Fruit fly (Drosophila melanogaster) whole organism, adult: ENCODE measurements around the gene CG42866.

Source experiments
- CG11617 ChIP-seq: fragments of 200-800 bp; sonication (Bioruptor generic); optimal IDR thresholded peaks from 2 replicates; lab custom pipeline; 2017; ENCODE audit warnings: mild to moderate bottlenecking, missing biosample characterization, missing genetic modification reagents, missing genetic modification characterization
- CG12768 ChIP-seq: fragments of 200-800 bp; sonication (Bioruptor generic); optimal IDR thresholded peaks from 2 replicates; lab custom pipeline; 2017; ENCODE audit warnings: missing biosample characterization, missing genetic modification characterization, mild to moderate bottlenecking, moderate library complexity, missing genetic modification reagents
- CG14711 ChIP-seq: fragments of 200-800 bp; sonication (Bioruptor generic); optimal IDR thresholded peaks from 2 replicates; lab custom pipeline; 2018; ENCODE audit warnings: missing biosample characterization, mild to moderate bottlenecking, missing genetic modification characterization, moderate library complexity
- CG1620 ChIP-seq: fragments of 200-800 bp; sonication (Bioruptor generic); optimal IDR thresholded peaks from 2 replicates; lab custom pipeline; 2016; ENCODE audit warnings: missing biosample characterization, missing genetic modification characterization
- CG33017 ChIP-seq: fragments of 200-800 bp; sonication (Bioruptor generic); optimal IDR thresholded peaks from 2 replicates; lab custom pipeline; 2018; ENCODE audit warnings: missing biosample characterization, mild to moderate bottlenecking, missing genetic modification characterization, moderate library complexity
- CG5204 ChIP-seq: fragments of 200-800 bp; sonication (Bioruptor generic); optimal IDR thresholded peaks from 2 replicates; lab custom pipeline; 2016; ENCODE audit warnings: missing biosample characterization, missing genetic modification characterization
- CG7045 ChIP-seq: fragments of 200-800 bp; sonication (Bioruptor generic); optimal IDR thresholded peaks from 2 replicates; lab custom pipeline; 2017; ENCODE audit warnings: missing biosample characterization, mild to moderate bottlenecking, missing genetic modification characterization
- CG7101 ChIP-seq: fragments of 200-800 bp; sonication (Bioruptor generic); optimal IDR thresholded peaks from 2 replicates; lab custom pipeline; 2018; ENCODE audit warnings: missing biosample characterization, mild to moderate bottlenecking, missing genetic modification characterization, moderate library complexity
- Clk ChIP-seq: fragments of 200-800 bp; sonication (Bioruptor generic); optimal IDR thresholded peaks from 2 replicates; lab custom pipeline; 2017; ENCODE audit warnings: missing biosample characterization, missing genetic modification characterization
- Crg-1 ChIP-seq: fragments of 200-800 bp; sonication (Bioruptor generic); optimal IDR thresholded peaks from 2 replicates; lab custom pipeline; 2016; ENCODE audit warnings: missing biosample characterization, missing genetic modification characterization
- Hr96 ChIP-seq: fragments of 200-800 bp; sonication (Bioruptor generic); optimal IDR thresholded peaks from 2 replicates; lab custom pipeline; 2016; ENCODE audit warnings: missing biosample characterization, missing genetic modification characterization
- Mnt ChIP-seq: fragments of 200-800 bp; sonication (Bioruptor generic); optimal IDR thresholded peaks from 2 replicates; lab custom pipeline; 2016; ENCODE audit warnings: missing biosample characterization, mild to moderate bottlenecking, missing genetic modification characterization
- bab1 ChIP-seq: fragments of 200-800 bp; sonication (Bioruptor generic); optimal IDR thresholded peaks from 3 replicates; lab custom pipeline; 2019; ENCODE audit warnings: missing biosample characterization, mild to moderate bottlenecking, missing genetic modification characterization, moderate library complexity
- cic ChIP-seq: fragments of 200-800 bp; sonication (Bioruptor generic); optimal IDR thresholded peaks from 2 replicates; lab custom pipeline; 2017; ENCODE audit warnings: missing biosample characterization, mild to moderate bottlenecking, missing genetic modification characterization, moderate library complexity
- cnc ChIP-seq, 2 experiments: fragments of >200 bp; optimal IDR thresholded peaks; 2 replicates each; lab custom pipeline; 2017
- kay ChIP-seq: fragments of 200-800 bp; sonication (Bioruptor generic); peaks from one replicate; lab custom pipeline; 2016; ENCODE audit warnings: missing biosample characterization, missing genetic modification characterization, borderline replicate concordance
- ovo ChIP-seq: fragments of 200-800 bp; sonication (Bioruptor generic); optimal IDR thresholded peaks from 2 replicates; lab custom pipeline; 2016; ENCODE audit warnings: missing biosample characterization, missing genetic modification characterization
- pad ChIP-seq: fragments of 200-800 bp; sonication (Bioruptor generic); optimal IDR thresholded peaks from 3 replicates; lab custom pipeline; 2017; ENCODE audit warnings: missing biosample characterization, missing genetic modification characterization, mild to moderate bottlenecking, moderate library complexity, missing genetic modification reagents
- tj ChIP-seq: fragments of 200-800 bp; sonication (Bioruptor generic); optimal IDR thresholded peaks from 3 replicates; lab custom pipeline; 2017; ENCODE audit warnings: missing biosample characterization, mild to moderate bottlenecking, missing genetic modification characterization, moderate library complexity
- toe ChIP-seq: fragments of 200-800 bp; sonication (Bioruptor generic); optimal IDR thresholded peaks from 2 replicates; lab custom pipeline; 2016; ENCODE audit warnings: missing biosample characterization, missing genetic modification characterization

Gene CG42866

DNA sequence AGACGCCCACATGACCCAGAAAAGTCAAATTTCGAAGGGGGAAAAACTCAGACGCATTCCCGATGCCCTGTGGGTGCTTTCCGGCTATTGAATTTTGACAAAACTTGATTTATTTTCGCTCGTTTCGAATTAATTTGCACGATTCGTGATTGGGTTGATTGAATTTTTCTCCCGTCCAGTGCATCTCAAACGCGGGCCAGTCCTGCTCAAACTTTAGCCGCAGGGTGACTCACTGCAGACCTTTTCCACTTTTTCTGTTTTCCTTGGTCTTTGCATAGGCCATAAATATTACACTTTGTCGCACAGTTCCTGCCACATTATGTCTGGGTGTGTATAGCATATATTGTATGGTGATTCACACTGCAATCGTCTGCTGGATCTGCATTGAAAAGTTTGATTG is 18.4 kb downstream of the CG42866 start:
- no peak for TF ChIP-seq CG14711 (tag; lab: Kevin White, UChicago)
- TF ChIP-seq Mnt: no peak
- no peak for TF ChIP-seq pad (GFP tag; lab: Kevin White, UChicago)
- no peak for TF ChIP-seq toe (GFP tag; lab: Kevin White, UChicago)
- no peak for TF ChIP-seq CG7101 (tag; lab: Kevin White, UChicago)
- no peak for TF ChIP-seq CG1620 (GFP tag; lab: Kevin White, UChicago)
- TF ChIP-seq Clk: no peak
- TF ChIP-seq CG12768 (GFP tag; lab: Kevin White, UChicago): no peak
- TF ChIP-seq cnc (optimal IDR thresholded peaks at IDR 0.05; lab: Kevin White, UChicago): no peak

DNA sequence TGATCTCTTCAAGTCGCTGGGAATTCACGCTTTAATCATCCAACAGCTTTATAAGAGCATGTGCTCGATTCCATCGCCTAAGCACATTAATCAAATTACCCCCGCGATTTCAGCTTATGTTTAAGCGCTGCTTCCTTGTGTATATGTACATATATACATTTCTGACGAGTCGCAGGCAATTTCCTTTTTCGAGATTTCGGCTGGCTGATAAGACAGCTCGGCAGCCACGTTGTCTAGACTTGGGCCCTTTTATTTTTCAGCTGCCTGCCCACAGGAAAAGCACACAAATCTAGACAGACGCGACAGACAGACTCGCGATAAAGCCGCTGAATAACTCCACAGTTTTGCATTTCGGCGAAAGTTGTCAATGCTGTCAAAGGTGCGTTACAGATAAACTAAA is 19.0 kb downstream of the CG42866 start:
- TF ChIP-seq CG1620 (GFP tag; lab: Kevin White, UChicago) (no peak), CG5204 (GFP tag; lab: Kevin White, UChicago) (no peak), ovo (GFP tag; lab: Kevin White, UChicago) (no peak), CG33017 (no peak), Crg-1 (no peak), CG12768 (GFP tag; lab: Kevin White, UChicago) (no peak), CG11617 (GFP tag; lab: Kevin White, UChicago) (no peak), cic (GFP tag; lab: Kevin White, UChicago) (no peak), Mnt (no peak), cnc (optimal IDR thresholded peaks at IDR 0.05; lab: Kevin White, UChicago) (no peak), CG7045 (GFP tag; lab: Kevin White, UChicago) (no peak), tj (GFP tag; lab: Kevin White, UChicago) (no peak), Clk (no peak), pad (GFP tag; lab: Kevin White, UChicago) (no peak), bab1 (GFP tag; lab: Kevin White, UChicago) (no peak), kay (no peak)

DNA sequence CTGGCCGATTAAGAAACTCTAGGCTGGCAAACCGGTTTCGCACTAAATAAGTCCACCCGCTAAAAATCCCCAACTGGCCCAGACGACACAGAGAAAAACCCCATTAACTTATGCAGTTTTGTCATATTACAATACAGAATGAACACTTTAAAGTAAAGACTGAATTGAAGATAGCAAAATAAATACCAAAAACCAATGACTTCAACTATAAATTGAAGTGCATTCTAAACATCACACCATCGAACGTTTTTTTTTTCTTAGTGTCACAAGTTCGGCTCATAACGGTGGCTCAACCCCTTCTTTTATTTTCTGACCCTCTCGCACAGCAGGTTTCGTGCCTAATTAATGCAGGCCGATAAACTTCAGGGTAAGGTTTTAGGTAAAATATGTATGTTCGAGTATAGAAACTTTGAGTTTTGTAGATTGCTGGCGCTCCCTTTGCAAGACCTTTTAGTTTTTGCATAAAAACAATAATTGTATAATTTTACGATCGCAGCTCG is 20.1 kb downstream of the CG42866 start:
- TF ChIP-seq pad (GFP tag; lab: Kevin White, UChicago) (no peak), CG1620 (GFP tag; lab: Kevin White, UChicago) (no peak), tj (GFP tag; lab: Kevin White, UChicago) (no peak), CG14711 (tag; lab: Kevin White, UChicago) (no peak), CG33017 (no peak), CG11617 (GFP tag; lab: Kevin White, UChicago) (no peak)

DNA sequence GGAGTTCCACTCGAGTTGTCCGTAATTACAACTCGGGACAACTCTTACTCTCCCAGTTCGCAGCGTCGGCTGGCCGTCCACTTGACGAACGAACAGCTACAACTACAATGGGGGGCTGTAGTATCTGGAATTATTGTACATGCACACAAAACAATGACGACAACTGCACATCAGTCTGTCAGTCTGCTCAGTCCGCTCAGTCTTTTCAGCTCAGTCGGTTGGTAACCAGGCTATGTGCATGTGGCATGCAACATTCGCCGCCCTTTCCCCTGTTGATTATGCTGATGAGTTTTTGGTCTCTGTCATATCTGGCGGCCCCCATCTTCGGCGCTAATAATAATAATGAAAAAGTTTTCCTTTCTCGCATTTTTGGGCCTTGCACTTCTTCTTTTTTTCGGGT is 21.4 kb downstream of the CG42866 start:
- TF ChIP-seq CG5204 (GFP tag; lab: Kevin White, UChicago) (no peak), Mnt (no peak), CG7045 (GFP tag; lab: Kevin White, UChicago) (no peak), CG1620 (GFP tag; lab: Kevin White, UChicago) (no peak), Clk (no peak), CG33017 (no peak), tj (GFP tag; lab: Kevin White, UChicago) (no peak), pad (GFP tag; lab: Kevin White, UChicago) (no peak), CG7101 (tag; lab: Kevin White, UChicago) (no peak), Crg-1 (no peak)

DNA sequence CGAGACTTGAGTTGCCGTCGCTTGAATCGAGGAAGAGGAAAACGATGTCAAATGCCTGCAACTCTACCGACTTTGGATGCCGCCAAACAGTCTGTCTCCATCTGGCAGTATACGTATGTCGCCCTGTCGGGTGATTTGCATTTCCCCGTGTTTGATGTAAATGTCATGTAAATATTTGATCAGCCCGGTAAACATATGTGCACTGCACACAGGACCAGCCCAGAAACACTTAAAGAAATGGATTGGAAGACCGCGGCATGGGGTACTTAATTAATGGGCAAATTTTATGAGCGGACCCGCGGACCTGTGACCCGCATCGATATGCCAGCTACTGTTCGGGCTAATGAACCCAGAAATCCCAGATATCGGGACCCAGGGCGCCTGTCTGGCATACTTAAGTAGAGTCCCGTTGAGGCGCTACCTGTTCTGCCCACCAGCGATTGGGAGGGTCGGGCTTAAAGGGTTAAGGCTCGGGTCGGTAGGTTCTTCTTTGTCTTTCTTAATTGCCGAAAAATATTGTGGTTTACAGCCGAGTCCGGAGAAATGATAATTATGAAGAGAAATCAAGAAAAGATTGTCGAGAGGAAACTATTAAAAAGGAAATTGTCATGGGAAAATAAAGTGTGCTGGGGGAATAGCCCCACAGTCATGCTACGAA is 23.6 kb downstream of the CG42866 start:
- TF ChIP-seq CG12768 (GFP tag; lab: Kevin White, UChicago) (no peak), ovo (GFP tag; lab: Kevin White, UChicago) (no peak), Clk (no peak), CG33017 (no peak), cnc (optimal IDR thresholded peaks at IDR 0.05; lab: Kevin White, UChicago) (no peak), CG7101 (tag; lab: Kevin White, UChicago) (no peak), tj (GFP tag; lab: Kevin White, UChicago) (no peak), CG5204 (GFP tag; lab: Kevin White, UChicago) (no peak)

DNA sequence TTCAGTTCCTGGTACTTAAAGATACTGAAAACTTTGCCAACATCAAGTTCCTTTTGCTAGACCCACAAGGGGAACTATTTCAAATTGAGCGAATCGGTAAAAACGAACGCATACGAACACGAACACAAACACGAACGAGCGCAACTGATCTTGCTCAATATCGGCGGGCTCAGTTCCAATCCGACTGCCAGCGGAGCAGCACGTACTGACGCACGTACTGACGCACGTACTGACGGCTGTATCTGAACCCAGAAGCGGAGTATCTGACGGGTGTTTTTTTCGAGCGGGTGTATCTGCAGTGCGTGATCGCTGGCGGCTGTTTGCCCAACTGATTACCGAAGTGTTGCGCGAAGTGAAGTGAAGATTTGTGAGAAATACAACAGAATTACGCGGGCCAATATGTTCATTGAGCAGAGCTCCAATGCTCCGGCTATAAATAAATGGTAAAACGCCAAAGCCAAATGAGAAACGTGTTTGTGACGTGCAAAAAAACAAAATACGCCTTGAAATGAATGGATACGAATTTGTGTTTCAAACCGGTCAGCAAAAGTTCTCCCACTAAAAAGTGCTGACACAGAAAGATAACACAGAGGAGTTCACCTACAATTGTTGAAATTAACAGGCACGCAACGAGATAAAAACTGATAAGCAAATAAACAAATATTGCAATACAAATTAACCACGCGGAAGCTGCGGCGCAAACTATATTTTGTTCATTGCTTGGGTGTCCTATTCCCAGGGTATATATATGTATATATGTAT is 26.2 kb downstream of the CG42866 start:
- no peak for TF ChIP-seq cnc (optimal IDR thresholded peaks at IDR 0.05; lab: Kevin White, UChicago)
- peak; percentile 15 for TF ChIP-seq CG5204 (GFP tag; lab: Kevin White, UChicago)
- peak; percentile 79 for TF ChIP-seq pad (GFP tag; lab: Kevin White, UChicago)
- TF ChIP-seq CG7101 (tag; lab: Kevin White, UChicago): peak; percentile 21
- TF ChIP-seq Crg-1: no peak
- no peak for TF ChIP-seq CG1620 (GFP tag; lab: Kevin White, UChicago)
- peak; percentile 93 for TF ChIP-seq tj (GFP tag; lab: Kevin White, UChicago)
- peak; percentile 21 for TF ChIP-seq bab1 (GFP tag; lab: Kevin White, UChicago)
- TF ChIP-seq Mnt: peak; percentile 17
- TF ChIP-seq cic (GFP tag; lab: Kevin White, UChicago): peak; percentile 26

DNA sequence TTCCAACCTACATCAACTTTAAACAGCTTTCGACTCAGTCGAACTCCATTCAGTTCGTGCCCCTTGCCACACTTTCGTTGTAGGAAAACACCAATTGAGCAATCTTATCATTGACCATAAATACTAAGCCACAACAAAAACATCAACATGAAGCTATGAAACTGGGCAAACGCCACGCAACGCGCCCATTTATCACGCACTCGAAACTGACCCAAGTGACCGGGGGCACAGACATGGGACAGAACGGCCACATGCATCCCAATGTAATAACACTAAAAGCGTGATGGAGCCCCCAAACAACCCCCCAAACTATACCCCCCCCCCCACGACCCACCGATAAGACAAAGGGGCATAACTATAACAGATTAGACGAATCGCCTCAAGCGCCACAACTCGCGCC is 29.0 kb downstream of the CG42866 start:
- no peak for TF ChIP-seq Hr96 (GFP tag; lab: Kevin White, UChicago)
- no peak for TF ChIP-seq Crg-1
- TF ChIP-seq cnc (optimal IDR thresholded peaks at IDR 0.05; lab: Kevin White, UChicago): no peak
- TF ChIP-seq CG5204 (GFP tag; lab: Kevin White, UChicago): no peak
- TF ChIP-seq bab1 (GFP tag; lab: Kevin White, UChicago): no peak
- TF ChIP-seq toe (GFP tag; lab: Kevin White, UChicago): no peak
- TF ChIP-seq pad (GFP tag; lab: Kevin White, UChicago): no peak
- TF ChIP-seq Mnt: no peak
- TF ChIP-seq tj (GFP tag; lab: Kevin White, UChicago): no peak
- TF ChIP-seq ovo (GFP tag; lab: Kevin White, UChicago): no peak
- TF ChIP-seq CG12768 (GFP tag; lab: Kevin White, UChicago): no peak
- TF ChIP-seq CG1620 (GFP tag; lab: Kevin White, UChicago): no peak
- TF ChIP-seq kay: no peak
- TF ChIP-seq CG14711 (tag; lab: Kevin White, UChicago): no peak
- no peak for TF ChIP-seq CG11617 (GFP tag; lab: Kevin White, UChicago)
- TF ChIP-seq CG7045 (GFP tag; lab: Kevin White, UChicago): no peak
- TF ChIP-seq CG33017: no peak
- no peak for TF ChIP-seq cic (GFP tag; lab: Kevin White, UChicago)
- TF ChIP-seq Clk: no peak
- no peak for TF ChIP-seq CG7101 (tag; lab: Kevin White, UChicago)
